Worm (Caenorhabditis elegans): ENCODE measurements around the gene ubc-8.

Gene ubc-8

DNA sequence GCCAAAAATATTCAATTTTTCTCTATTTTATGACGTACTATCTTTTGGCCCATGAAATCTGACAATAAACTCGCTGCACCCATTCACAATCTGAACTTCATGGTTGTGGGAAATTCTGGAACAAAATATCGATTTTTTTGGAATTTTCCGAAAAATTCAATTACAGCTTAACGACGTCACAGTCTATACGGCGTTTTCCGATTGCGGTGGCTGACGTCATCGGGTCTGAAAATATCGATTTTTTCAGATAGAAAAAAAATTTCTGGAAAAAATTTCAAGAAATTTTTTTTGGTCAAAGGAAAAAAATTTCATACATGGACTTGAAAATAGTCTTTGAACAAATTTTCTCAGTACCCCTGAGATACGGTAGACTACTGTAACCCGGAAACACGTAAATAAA, at the start of gene ubc-8:
ubc-8 (minus strand) TSS at position 227 of the 400 bp plus-strand sequence.
- no peak for TF ChIP-seq mec-3 (tag; optimal IDR thresholded peaks at IDR 0.05; ENCODE audit: borderline replicate concordance)
- TF ChIP-seq tbx-2 (tag; optimal IDR thresholded peaks at IDR 0.05): no peak
- no peak for TF ChIP-seq ceh-22 (tag; optimal IDR thresholded peaks at IDR 0.05)
- no peak for TF ChIP-seq zip-5 (tag; optimal IDR thresholded peaks at IDR 0.05)
- no peak for TF ChIP-seq che-1 (tag; optimal IDR thresholded peaks at IDR 0.05)
- TF ChIP-seq ahr-1 (tag; optimal IDR thresholded peaks at IDR 0.05): no peak

DNA sequence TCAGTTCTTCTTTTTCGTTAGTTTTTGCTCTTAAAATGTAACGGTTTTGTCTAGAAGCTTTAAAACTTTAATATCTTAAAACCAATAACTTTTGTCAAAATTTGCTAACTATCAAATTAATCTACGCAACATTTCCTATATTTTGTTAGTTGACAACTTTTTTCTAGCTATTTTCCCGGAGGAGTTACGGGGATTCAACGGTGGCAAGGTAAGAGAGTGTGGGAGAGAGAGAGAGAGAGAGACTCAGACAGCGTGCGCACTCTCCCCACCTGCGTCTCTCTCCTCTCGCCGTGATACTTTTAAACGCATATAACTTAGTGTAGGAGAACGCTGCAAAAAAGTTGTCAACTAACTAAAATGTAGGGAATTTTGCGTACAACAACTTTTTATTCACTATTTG, 46.5 kb upstream of the ubc-8 start:
- TF ChIP-seq eyg-1 (tag; optimal IDR thresholded peaks at IDR 0.05) (no peak), nfya-1 (tag; optimal IDR thresholded peaks at IDR 0.05) (no peak)

DNA sequence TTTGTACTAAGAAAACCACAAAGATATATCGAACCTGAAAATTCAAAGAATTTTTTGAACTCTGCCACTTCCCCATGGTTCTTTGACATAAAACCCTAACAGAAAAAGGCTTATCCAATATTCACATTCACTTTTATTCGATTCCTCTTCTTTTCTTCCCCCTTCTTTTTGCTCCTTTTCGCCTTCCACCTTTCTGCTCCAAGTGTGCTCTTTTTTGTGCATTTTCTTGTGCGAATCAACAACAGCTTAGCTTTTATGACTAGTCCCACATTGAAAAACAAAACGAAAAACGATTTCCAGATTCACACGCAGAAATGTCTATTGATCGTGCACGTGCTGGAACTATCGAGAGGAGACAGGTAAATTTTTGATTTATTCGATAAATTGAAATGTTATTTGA, 44.5 kb upstream of the ubc-8 start, which contains the start of gene Y54G2A.41:
Y54G2A.41 (plus strand) TSS at position 301 of the 400 bp plus-strand sequence.
- TF ChIP-seq K02D7.2 (tag; optimal IDR thresholded peaks at IDR 0.05) (no peak), C38D4.7 (GFP tag; optimal IDR thresholded peaks at IDR 0.05) (no peak), F13H6.1 (tag; optimal IDR thresholded peaks at IDR 0.05) (no peak), pax-1 (tag; optimal IDR thresholded peaks at IDR 0.05) (no peak)

DNA sequence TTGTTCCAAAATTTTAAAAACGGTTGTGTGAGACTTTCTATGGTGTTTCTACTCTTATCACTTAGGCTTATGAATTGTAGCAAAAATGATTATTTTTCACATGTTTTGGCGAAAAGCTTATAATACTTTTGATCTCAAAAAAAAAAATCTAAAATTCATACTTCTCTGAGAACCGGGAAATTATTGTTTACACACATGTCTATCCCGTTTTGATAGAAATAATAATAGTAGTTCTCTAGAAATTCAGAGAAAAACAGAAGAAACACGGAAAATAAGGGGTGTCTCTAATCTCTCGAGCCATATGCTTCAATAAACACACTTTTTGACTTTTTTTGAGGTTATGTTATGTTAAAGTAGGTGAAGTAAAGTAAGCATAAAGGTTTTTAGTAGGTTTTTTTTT, 43.6 kb upstream of the ubc-8 start:
- TF ChIP-seq ama-1 (optimal IDR thresholded peaks at IDR 0.05) (no peak), npax-4 (tag; optimal IDR thresholded peaks at IDR 0.05) (no peak), ttx-3 (tag; optimal IDR thresholded peaks at IDR 0.05) (no peak), hlh-13 (GFP tag; optimal IDR thresholded peaks at IDR 0.05) (no peak), ceh-9 (tag; optimal IDR thresholded peaks at IDR 0.05) (no peak), lim-6 (tag; optimal IDR thresholded peaks at IDR 0.05) (no peak), hlh-6 (tag; optimal IDR thresholded peaks at IDR 0.05) (no peak), nfya-1 (tag; optimal IDR thresholded peaks at IDR 0.05) (no peak), pqm-1 (tag; optimal IDR thresholded peaks at IDR 0.05) (no peak), ceh-22 (tag; optimal IDR thresholded peaks at IDR 0.05) (no peak), fax-1 (tag; optimal IDR thresholded peaks at IDR 0.05) (no peak), madf-2 (tag; optimal IDR thresholded peaks at IDR 0.05) (no peak), dmd-4 (tag; optimal IDR thresholded peaks at IDR 0.05; ENCODE audit: borderline replicate concordance) (no peak), ceh-48 (tag; optimal IDR thresholded peaks at IDR 0.05) (no peak), ceh-30 (tag; optimal IDR thresholded peaks at IDR 0.05) (no peak), pag-3 (tag; optimal IDR thresholded peaks at IDR 0.05; ENCODE audit: borderline replicate concordance) (no peak), ceh-34 (tag; optimal IDR thresholded peaks at IDR 0.05) (no peak)

DNA sequence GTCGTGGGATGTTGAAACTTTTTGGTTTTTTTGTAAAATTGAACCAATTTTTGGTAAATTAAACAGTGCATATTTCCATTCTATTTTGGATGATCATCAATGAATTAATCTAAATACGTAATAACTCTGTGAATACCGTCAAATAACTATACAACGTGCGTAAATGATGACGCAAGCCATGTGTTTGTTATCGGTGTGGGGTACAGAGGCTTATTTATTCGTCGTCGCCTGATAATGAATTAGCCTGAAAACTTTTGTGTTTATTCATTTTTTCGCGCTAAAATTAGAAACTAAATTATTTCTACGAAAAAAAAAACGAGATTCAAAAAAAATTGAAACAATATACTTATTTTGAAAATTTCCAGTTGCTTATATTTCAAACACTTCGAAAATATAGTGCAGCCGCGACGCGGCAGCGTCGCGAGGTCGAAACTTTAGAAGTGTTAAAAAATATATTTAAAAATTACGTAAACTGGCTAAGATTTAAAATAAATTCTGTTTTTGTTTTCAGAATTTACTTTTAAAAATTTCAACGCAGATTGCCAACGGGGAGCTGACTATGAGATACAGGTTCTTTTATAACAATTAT, 41.9 kb upstream of the ubc-8 start:
- TF ChIP-seq elt-2 (tag; optimal IDR thresholded peaks at IDR 0.05) (peak; percentile 66), dmd-4 (tag; optimal IDR thresholded peaks at IDR 0.05; ENCODE audit: borderline replicate concordance) (no peak)

DNA sequence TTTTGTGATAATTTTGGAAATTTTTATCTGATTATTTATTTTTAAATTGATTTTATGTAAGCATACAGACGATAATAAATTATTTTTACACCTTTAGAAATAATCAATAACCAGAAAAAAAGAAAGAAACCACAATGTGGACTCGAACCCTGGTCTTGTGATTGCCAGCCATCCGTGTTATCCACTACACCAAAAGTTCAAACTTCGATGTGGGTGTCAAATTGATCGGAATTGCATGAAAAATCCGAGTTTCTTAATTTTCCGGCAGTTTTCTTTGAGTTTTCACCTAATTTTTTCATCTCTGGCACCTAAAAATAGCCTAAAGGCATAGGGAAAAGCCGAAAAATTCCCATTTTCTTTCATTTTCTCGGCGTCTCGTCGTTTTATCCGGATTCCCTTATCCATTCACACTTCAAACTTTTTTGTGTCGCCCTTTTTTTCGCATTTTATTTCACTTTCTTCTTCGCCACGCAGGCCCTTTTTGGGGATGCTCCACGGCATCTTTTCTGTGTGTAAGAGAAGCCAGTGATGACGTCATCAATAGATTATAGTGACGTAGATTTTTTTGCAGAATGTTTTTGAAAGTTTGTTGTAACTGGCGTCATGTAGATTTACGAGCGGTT, 40.5 kb upstream of the ubc-8 start:
- TF ChIP-seq unc-42 (tag; optimal IDR thresholded peaks at IDR 0.05) (peak; percentile 3), fax-1 (tag; optimal IDR thresholded peaks at IDR 0.05) (no peak)

DNA sequence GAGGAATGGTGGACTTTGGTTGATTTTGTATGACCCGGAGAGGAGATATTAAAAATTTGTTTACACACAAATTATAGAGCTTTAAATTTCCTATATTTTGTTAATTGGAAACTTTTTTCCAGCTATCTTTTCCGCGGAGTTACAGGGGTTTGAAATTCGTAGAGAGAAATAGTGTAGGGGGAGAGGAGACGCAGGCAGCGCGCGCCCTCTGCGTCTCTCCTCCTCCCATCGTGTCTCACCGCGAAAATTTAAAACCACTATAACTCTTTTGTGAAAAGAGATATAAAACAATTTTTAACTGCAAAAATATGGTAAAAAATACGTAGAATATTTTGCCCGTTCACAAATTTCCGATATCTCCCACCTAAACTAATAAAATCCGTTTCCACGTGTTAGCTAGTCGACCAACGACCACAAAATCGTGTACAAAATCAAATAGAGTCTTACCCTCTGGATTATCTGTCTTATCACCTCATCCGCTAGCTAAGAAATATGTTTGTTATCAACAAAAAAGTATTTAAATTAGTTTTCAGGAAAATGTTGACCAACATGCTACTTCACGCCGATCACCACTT, 35.5 kb upstream of the ubc-8 start, which contains the start of gene nhr-277:
nhr-277 (plus strand) TSS at position 525 of the 575 bp plus-strand sequence.
- TF ChIP-seq ceh-34 (tag; optimal IDR thresholded peaks at IDR 0.05): no peak
- TF ChIP-seq ceh-31 (tag; optimal IDR thresholded peaks at IDR 0.05): no peak
- no peak for TF ChIP-seq T23F11.4 (GFP tag; optimal IDR thresholded peaks at IDR 0.05)
- TF ChIP-seq unc-3 (GFP tag; conservative IDR thresholded peaks at IDR 0.05): no peak
- no peak for TF ChIP-seq unc-3 (tag; optimal IDR thresholded peaks at IDR 0.05)
- no peak for TF ChIP-seq unc-86 (tag; optimal IDR thresholded peaks at IDR 0.05)
- TF ChIP-seq pros-1 (tag; optimal IDR thresholded peaks at IDR 0.05): no peak
- no peak for TF ChIP-seq ceh-2 (tag; optimal IDR thresholded peaks at IDR 0.05)
- TF ChIP-seq ceh-24 (tag; optimal IDR thresholded peaks at IDR 0.05): no peak
- TF ChIP-seq ceh-48 (tag; optimal IDR thresholded peaks at IDR 0.05): no peak
- no peak for TF ChIP-seq ahr-1 (tag; optimal IDR thresholded peaks at IDR 0.05)
- TF ChIP-seq fkh-10 (GFP tag; optimal IDR thresholded peaks at IDR 0.05): no peak
- TF ChIP-seq nhr-11 (tag; optimal IDR thresholded peaks at IDR 0.05): no peak
- TF ChIP-seq pag-3 (tag; optimal IDR thresholded peaks at IDR 0.05; ENCODE audit: borderline replicate concordance): no peak
- TF ChIP-seq hlh-30 (tag; optimal IDR thresholded peaks at IDR 0.05; ENCODE audit: insufficient read depth): no peak
- no peak for TF ChIP-seq npax-4 (tag; optimal IDR thresholded peaks at IDR 0.05)
